Worm (Caenorhabditis elegans) whole organism, L2 larva: ENCODE results near the gene srbc-45.

ENCODE experiments used
- R02D3.7 ChIP-seq: fragments of 150-350 bp; optimal IDR thresholded peaks from 2 replicates; lab custom pipeline; 2014; ENCODE audit warnings: missing biosample characterization, missing genetic modification characterization
- Y55F3AM.14 ChIP-seq: fragments of 200-800 bp; sonication (Bioruptor generic); optimal IDR thresholded peaks from 2 replicates; lab custom pipeline; 2018; ENCODE audit warnings: mild to moderate bottlenecking, missing genetic modification characterization, missing compliant biosample characterization
- ZK546.5 ChIP-seq: sonication (generic microtip); optimal IDR thresholded peaks from 2 replicates; lab custom pipeline; 2017; ENCODE audit warnings: missing biosample characterization, missing genetic modification characterization
- aly-2 ChIP-seq: fragments of 150-350 bp; optimal IDR thresholded peaks from 2 replicates; lab custom pipeline; 2014; ENCODE audit warnings: missing biosample characterization, missing genetic modification characterization
- ceh-16 ChIP-seq: fragments of 150-350 bp; optimal IDR thresholded peaks from 2 replicates; lab custom pipeline; 2014; ENCODE audit warnings: missing biosample characterization, missing genetic modification characterization
- dmd-4 ChIP-seq: sonication (generic microtip); optimal IDR thresholded peaks from 2 replicates; lab custom pipeline; 2017; ENCODE audit warnings: missing biosample characterization, missing genetic modification characterization
- egl-27 ChIP-seq: sonication (generic microtip); optimal IDR thresholded peaks from 3 replicates; lab custom pipeline; 2017; ENCODE audit warnings: missing biosample characterization, missing genetic modification reagents, missing genetic modification characterization
- elt-1 ChIP-seq: fragments of 150-350 bp; optimal IDR thresholded peaks from 2 replicates; lab custom pipeline; 2014; ENCODE audit warnings: missing biosample characterization, missing genetic modification characterization
- fos-1 ChIP-seq: fragments of 150-350 bp; optimal IDR thresholded peaks from 2 replicates; lab custom pipeline; 2014; ENCODE audit warnings: missing biosample characterization, missing genetic modification characterization
- lin-13 ChIP-seq: fragments of 150-350 bp; optimal IDR thresholded peaks from 2 replicates; lab custom pipeline; 2014; ENCODE audit warnings: missing biosample characterization, missing genetic modification reagents, missing genetic modification characterization
- lin-39 ChIP-seq: fragments of 150-350 bp; optimal IDR thresholded peaks from 2 replicates; lab custom pipeline; 2014; ENCODE audit warnings: missing biosample characterization, missing genetic modification reagents, missing genetic modification characterization
- lsy-2 ChIP-seq, 2 experiments: fragments of 150-350 bp in 1 of 2; sonication (generic microtip) in 1 of 2; optimal IDR thresholded peaks; 2 replicates each; lab custom pipeline; 2014 to 2017; ENCODE audit warnings: missing biosample characterization in 2 of 2, missing genetic modification characterization in 2 of 2
- mab-5 ChIP-seq: fragments of 150-350 bp; optimal IDR thresholded peaks from 2 replicates; lab custom pipeline; 2014; ENCODE audit warnings: missing biosample characterization, missing genetic modification characterization
- mbf-1 ChIP-seq: sonication (generic microtip); optimal IDR thresholded peaks from 2 replicates; lab custom pipeline; 2017; ENCODE audit warnings: missing biosample characterization, missing genetic modification characterization
- mdl-1 ChIP-seq, 2 experiments: fragments of 150-350 bp in 1 of 2; sonication (generic microtip) in 1 of 2; optimal IDR thresholded peaks; 2 replicates each; lab custom pipeline; 2017; ENCODE audit warnings: missing biosample characterization in 2 of 2, missing genetic modification characterization in 2 of 2
- nhr-10 ChIP-seq: sonication (generic microtip); optimal IDR thresholded peaks from 2 replicates; lab custom pipeline; 2017; ENCODE audit warnings: missing biosample characterization, missing genetic modification characterization
- nhr-12 ChIP-seq: fragments of 150-350 bp; optimal IDR thresholded peaks from 2 replicates; lab custom pipeline; 2014; ENCODE audit warnings: missing biosample characterization, missing genetic modification characterization
- nhr-129 ChIP-seq: fragments of 150-350 bp; optimal IDR thresholded peaks from 2 replicates; lab custom pipeline; 2014; ENCODE audit warnings: missing biosample characterization, missing genetic modification characterization
- nhr-21 ChIP-seq: fragments of 150-350 bp; optimal IDR thresholded peaks from 2 replicates; lab custom pipeline; 2014; ENCODE audit warnings: missing biosample characterization, missing genetic modification characterization
- nhr-23 ChIP-seq: fragments of 150-350 bp; optimal IDR thresholded peaks from 2 replicates; lab custom pipeline; 2014; ENCODE audit warnings: missing biosample characterization, missing genetic modification reagents, missing genetic modification characterization
- nhr-237 ChIP-seq: fragments of 150-350 bp; optimal IDR thresholded peaks from 2 replicates; lab custom pipeline; 2014; ENCODE audit warnings: missing biosample characterization, missing genetic modification characterization
- nhr-25 ChIP-seq: fragments of 150-350 bp; sonication (generic microtip); optimal IDR thresholded peaks from 3 replicates; lab custom pipeline; 2014; ENCODE audit warnings: missing biosample characterization, missing genetic modification characterization
- nhr-6 ChIP-seq: fragments of 150-350 bp; optimal IDR thresholded peaks from 2 replicates; lab custom pipeline; 2014; ENCODE audit warnings: missing biosample characterization, missing genetic modification characterization
- nhr-77 ChIP-seq: fragments of 150-350 bp; optimal IDR thresholded peaks from 2 replicates; lab custom pipeline; 2014; ENCODE audit warnings: missing biosample characterization, missing genetic modification characterization
- peb-1 ChIP-seq: fragments of 150-350 bp; optimal IDR thresholded peaks from 2 replicates; lab custom pipeline; 2014; ENCODE audit warnings: missing biosample characterization, missing genetic modification characterization
- sem-4 ChIP-seq: fragments of 150-350 bp; optimal IDR thresholded peaks from 2 replicates; lab custom pipeline; 2014; ENCODE audit warnings: missing biosample characterization, missing genetic modification reagents, missing genetic modification characterization
- skn-1 ChIP-seq: sonication (generic microtip); optimal IDR thresholded peaks from 2 replicates; lab custom pipeline; 2017; ENCODE audit warnings: missing biosample characterization, missing genetic modification characterization
- sma-3 ChIP-seq: sonication (generic microtip); optimal IDR thresholded peaks from 2 replicates; lab custom pipeline; 2016; ENCODE audit warnings: missing genetic modification reagents, missing genetic modification characterization, missing compliant biosample characterization
- sma-9 ChIP-seq, 2 experiments: fragments of 150-350 bp in 1 of 2; sonication (generic microtip) in 1 of 2; optimal IDR thresholded peaks; 2 replicates each; lab custom pipeline; 2014 to 2016; ENCODE audit warnings: missing genetic modification characterization in 2 of 2, mild to moderate bottlenecking in 1 of 2, missing biosample characterization in 1 of 2, missing compliant biosample characterization in 1 of 2, missing genetic modification reagents in 1 of 2, moderate library complexity in 1 of 2
- snpc-4 ChIP-seq: fragments of 150-350 bp; optimal IDR thresholded peaks from 2 replicates; lab custom pipeline; 2014; ENCODE audit warnings: missing biosample characterization, missing genetic modification characterization
- unc-39 ChIP-seq: fragments of 150-350 bp; optimal IDR thresholded peaks from 2 replicates; lab custom pipeline; 2014; ENCODE audit warnings: missing biosample characterization, missing genetic modification characterization
- unc-55 ChIP-seq: fragments of 150-350 bp; sonication (generic microtip); optimal IDR thresholded peaks from 3 replicates; lab custom pipeline; 2014; ENCODE audit warnings: missing biosample characterization, missing genetic modification reagents, missing genetic modification characterization
- zag-1 ChIP-seq: fragments of 150-350 bp; optimal IDR thresholded peaks from 2 replicates; lab custom pipeline; 2014; ENCODE audit warnings: missing biosample characterization, missing genetic modification characterization
- ztf-1 ChIP-seq: fragments of 200-800 bp; sonication (Bioruptor generic); conservative IDR thresholded peaks from 2 replicates; pipeline ENCODE4 v1.3.6; 2022; ENCODE audit warnings: missing genetic modification characterization, missing compliant biosample characterization
- ztf-4 ChIP-seq: fragments of 150-350 bp; optimal IDR thresholded peaks from 2 replicates; lab custom pipeline; 2014; ENCODE audit warnings: missing biosample characterization, missing genetic modification characterization

Gene srbc-45

DNA sequence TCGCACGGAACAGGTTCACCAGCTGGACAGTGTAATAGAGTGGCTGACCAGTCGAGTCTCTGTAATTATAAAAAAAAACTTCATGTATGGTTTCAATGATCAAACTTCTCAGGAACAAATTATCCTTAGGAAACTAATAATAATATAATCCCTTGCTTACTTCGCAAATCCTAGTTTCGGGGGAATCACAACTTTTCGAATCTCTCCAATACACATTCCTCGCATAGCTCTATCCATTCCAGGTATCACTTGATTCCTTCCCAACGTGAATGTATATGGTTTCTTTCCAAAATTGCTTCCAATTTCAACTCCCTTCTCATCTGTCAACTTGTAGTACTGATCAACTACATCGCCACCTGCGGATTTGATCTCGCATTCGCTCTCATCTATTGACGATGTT is 17.0 kb upstream of the srbc-45 start:
- TF ChIP-seq lsy-2 (tag; optimal IDR thresholded peaks at IDR 0.05; lab: Kevin White, UChicago) (no peak), sma-3 (GFP tag; lab: Kevin White, UChicago) (no peak)

DNA sequence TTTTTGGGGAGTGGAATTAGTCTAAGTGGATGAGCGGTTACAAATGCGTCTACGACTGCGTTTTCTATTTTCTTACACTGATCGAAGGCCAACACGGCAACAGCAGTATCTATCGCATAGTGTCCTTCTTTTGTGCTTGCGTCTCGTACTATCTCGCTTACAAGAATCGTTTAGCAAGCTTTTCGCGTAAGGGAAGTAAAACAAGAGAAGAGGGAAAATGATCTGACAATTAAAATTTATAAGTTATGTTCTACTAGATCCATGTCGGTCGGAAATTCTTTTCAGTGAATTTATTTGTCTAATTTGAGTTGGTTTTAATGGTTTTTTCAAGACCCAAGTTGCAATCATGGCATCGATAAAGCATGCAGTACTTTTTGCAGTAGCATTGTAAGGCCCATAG is 16.3 kb upstream of the srbc-45 start, which contains the start of gene fkb-4:
Gene fkb-4, minus strand, starts transcription at position 101 of the 400 bp plus-strand sequence.
- no peak for TF ChIP-seq lsy-2 (tag; optimal IDR thresholded peaks at IDR 0.05; lab: Kevin White, UChicago)
- no peak for TF ChIP-seq nhr-6 (tag; lab: Kevin White, UChicago)
- TF ChIP-seq nhr-25 (tag; lab: Kevin White, UChicago), result no peak
- no peak for TF ChIP-seq ZK546.5 (tag; lab: Kevin White, UChicago)
- TF ChIP-seq, all 48 proteins: peak for 0

DNA sequence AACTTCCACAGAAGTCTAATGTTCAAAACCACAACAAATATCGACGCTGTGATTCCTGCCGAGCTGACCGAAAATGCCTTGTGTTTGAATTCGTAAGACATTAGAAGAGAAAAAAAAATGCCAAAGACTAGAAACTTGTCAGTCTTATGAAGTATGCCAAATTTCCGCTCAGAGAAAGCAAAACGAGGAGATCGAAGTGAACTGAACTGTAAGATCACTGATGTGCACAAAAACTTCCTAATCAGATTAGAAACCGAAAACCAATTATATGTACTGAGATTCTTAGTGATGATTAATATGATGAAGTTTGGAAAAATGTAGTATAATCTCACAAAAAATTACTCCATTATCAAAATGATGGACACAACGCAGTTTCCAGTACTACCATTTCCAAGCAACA is 14.9 kb upstream of the srbc-45 start, which contains the start of gene srbc-44:
Gene srbc-44, minus strand, starts transcription at position 101 of the 400 bp plus-strand sequence.
- TF ChIP-seq lin-39 (tag; lab: Kevin White, UChicago) (no peak), Y55F3AM.14 (GFP tag; lab: Kevin White, UChicago) (no peak), ZK546.5 (tag; lab: Kevin White, UChicago) (no peak), lin-13 (no peak), elt-1 (tag; lab: Kevin White, UChicago) (no peak), mbf-1 (tag; lab: Kevin White, UChicago) (no peak), ceh-16 (tag; lab: Kevin White, UChicago) (no peak), nhr-10 (tag; lab: Kevin White, UChicago) (no peak), snpc-4 (no peak), nhr-6 (tag; lab: Kevin White, UChicago) (no peak), sma-3 (GFP tag; lab: Kevin White, UChicago) (no peak)
- TF ChIP-seq, all 48 proteins: peak for 0

DNA sequence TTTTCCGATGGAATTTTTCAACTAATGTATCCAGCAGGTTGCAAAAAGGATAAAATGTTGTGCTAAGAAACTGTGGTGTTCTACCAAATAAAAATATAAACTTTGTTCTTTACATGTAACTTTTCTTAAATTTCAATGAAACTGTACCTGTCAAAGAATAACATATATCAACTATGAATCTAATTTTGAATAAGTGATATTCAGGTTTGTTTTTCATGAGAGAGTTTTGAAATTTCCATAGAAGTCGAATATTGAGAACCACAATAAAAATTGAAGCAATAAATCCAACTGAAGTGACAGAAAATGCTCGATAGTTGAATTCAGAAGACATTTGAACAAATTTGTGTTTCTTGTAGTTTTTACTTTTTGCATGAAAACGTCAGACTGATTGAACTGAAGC is 13.2 kb upstream of the srbc-45 start, which contains the start of gene srbc-43:
Gene srbc-43, minus strand, starts transcription at position 331 of the 400 bp plus-strand sequence.
- TF ChIP-seq aly-2 (tag; lab: Kevin White, UChicago), result no peak
- no peak for TF ChIP-seq nhr-77 (tag; lab: Kevin White, UChicago)
- no peak for TF ChIP-seq nhr-237 (tag; lab: Kevin White, UChicago)
- TF ChIP-seq ztf-4 (tag; lab: Kevin White, UChicago), result no peak
- no peak for TF ChIP-seq nhr-6 (tag; lab: Kevin White, UChicago)
- TF ChIP-seq Y55F3AM.14 (GFP tag; lab: Kevin White, UChicago), result no peak
- TF ChIP-seq ztf-1 (GFP tag; lab: Robert Waterston, UW), result no peak
- no peak for TF ChIP-seq ceh-16 (tag; lab: Kevin White, UChicago)
- no peak for TF ChIP-seq unc-55 (GFP tag; lab: Kevin White, UChicago)
- TF ChIP-seq sma-3 (GFP tag; lab: Kevin White, UChicago), result no peak

DNA sequence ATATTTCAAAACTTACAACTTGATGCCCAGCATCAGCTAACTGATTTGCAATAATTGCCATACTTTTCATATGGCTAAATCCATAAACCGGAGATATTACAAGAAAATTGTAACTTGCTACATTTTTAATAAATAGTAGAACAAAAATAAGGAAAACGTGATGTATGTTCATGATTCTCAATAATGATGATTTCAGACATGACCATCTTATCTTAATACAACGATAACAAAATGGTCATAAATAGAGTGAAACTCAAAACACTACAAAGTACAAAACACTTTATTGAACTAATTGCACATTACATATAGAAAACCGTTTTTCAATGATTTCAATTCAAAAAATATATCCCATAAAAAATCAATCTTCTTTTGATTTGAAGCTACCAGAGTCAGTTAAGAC is 10.6 kb upstream of the srbc-45 start, which contains the start of gene ugt-5:
Gene ugt-5, minus strand, starts transcription at position 214 of the 400 bp plus-strand sequence.
- TF ChIP-seq mbf-1 (tag; lab: Kevin White, UChicago) (no peak), nhr-12 (tag; lab: Kevin White, UChicago) (no peak), dmd-4 (tag; lab: Kevin White, UChicago) (no peak), skn-1 (peak; percentile 78), nhr-129 (tag; lab: Kevin White, UChicago) (no peak), Y55F3AM.14 (GFP tag; lab: Kevin White, UChicago) (no peak), zag-1 (no peak), mdl-1 (tag; optimal IDR thresholded peaks at IDR 0.05; lab: Kevin White, UChicago) (no peak), unc-39 (no peak), nhr-23 (tag; lab: Kevin White, UChicago) (no peak), fos-1 (tag; lab: Kevin White, UChicago) (peak; percentile 8), sem-4 (tag; lab: Kevin White, UChicago) (no peak), nhr-10 (tag; lab: Kevin White, UChicago) (no peak), ztf-1 (GFP tag; lab: Robert Waterston, UW) (no peak), peb-1 (tag; lab: Kevin White, UChicago) (no peak), nhr-77 (tag; lab: Kevin White, UChicago) (no peak)

DNA sequence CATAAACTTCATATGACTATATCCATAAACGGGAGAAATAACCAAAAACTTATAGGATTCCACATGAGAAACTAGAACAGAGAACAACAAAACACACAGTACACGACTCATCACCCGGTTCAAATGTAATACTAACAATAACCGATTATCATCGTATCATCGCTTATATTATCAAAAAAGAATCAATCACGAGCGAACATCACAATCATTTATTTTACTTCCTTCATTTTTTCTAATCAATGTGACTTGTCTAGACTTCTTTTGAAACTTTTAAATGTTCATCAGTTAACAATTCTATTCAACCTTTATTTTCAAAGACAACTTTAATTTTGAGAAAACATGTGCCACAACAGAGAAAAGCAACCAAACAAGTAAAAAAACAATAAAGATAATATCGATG is 8.2 kb upstream of the srbc-45 start, which contains the start of gene ugt-4:
Gene ugt-4, minus strand, starts transcription at position 141 of the 400 bp plus-strand sequence.
- TF ChIP-seq lin-39 (tag; lab: Kevin White, UChicago), result no peak
- TF ChIP-seq nhr-10 (tag; lab: Kevin White, UChicago), result no peak
- TF ChIP-seq unc-39, result no peak
- no peak for TF ChIP-seq aly-2 (tag; lab: Kevin White, UChicago)
- TF ChIP-seq egl-27, result no peak
- TF ChIP-seq sma-9 (GFP tag; optimal IDR thresholded peaks at IDR 0.05; lab: Kevin White, UChicago), result peak; percentile 3
- TF ChIP-seq sma-9 (tag; optimal IDR thresholded peaks at IDR 0.05; lab: Kevin White, UChicago), result no peak
- no peak for TF ChIP-seq zag-1
- TF ChIP-seq ztf-4 (tag; lab: Kevin White, UChicago), result no peak
- no peak for TF ChIP-seq mab-5
- peak; percentile 12 for TF ChIP-seq fos-1 (tag; lab: Kevin White, UChicago)
- no peak for TF ChIP-seq nhr-21 (tag; lab: Kevin White, UChicago)
- TF ChIP-seq R02D3.7, result no peak
- TF ChIP-seq sem-4 (tag; lab: Kevin White, UChicago), result no peak
- no peak for TF ChIP-seq skn-1
